Worm (Caenorhabditis elegans): ENCODE data around the gene T08G3.13.

Gene T08G3.13

ce11 chrV:16405366-16405765 is 42.5 kb upstream of the T08G3.13 start:
- TF ChIP-seq aly-2 (tag; optimal IDR thresholded peaks at IDR 0.05): no peak
- TF ChIP-seq sma-3 (GFP tag; optimal IDR thresholded peaks at IDR 0.05): no peak
- no peak for TF ChIP-seq unc-55 (GFP tag; optimal IDR thresholded peaks at IDR 0.05)
- TF ChIP-seq lin-11 (tag; optimal IDR thresholded peaks at IDR 0.05): no peak
- TF ChIP-seq nhr-21 (tag; optimal IDR thresholded peaks at IDR 0.05): no peak
- no peak for TF ChIP-seq nhr-23 (tag; optimal IDR thresholded peaks at IDR 0.05)
- TF ChIP-seq elt-3 (tag; optimal IDR thresholded peaks at IDR 0.05): no peak
- no peak for TF ChIP-seq lin-39 (tag; optimal IDR thresholded peaks at IDR 0.05)
- TF ChIP-seq ztf-11 (tag; optimal IDR thresholded peaks at IDR 0.05): no peak
- no peak for TF ChIP-seq C34F6.9 (tag; optimal IDR thresholded peaks at IDR 0.05)
- TF ChIP-seq crh-2 (tag; optimal IDR thresholded peaks at IDR 0.05): no peak
- no peak for TF ChIP-seq nhr-12 (tag; optimal IDR thresholded peaks at IDR 0.05)

DNA sequence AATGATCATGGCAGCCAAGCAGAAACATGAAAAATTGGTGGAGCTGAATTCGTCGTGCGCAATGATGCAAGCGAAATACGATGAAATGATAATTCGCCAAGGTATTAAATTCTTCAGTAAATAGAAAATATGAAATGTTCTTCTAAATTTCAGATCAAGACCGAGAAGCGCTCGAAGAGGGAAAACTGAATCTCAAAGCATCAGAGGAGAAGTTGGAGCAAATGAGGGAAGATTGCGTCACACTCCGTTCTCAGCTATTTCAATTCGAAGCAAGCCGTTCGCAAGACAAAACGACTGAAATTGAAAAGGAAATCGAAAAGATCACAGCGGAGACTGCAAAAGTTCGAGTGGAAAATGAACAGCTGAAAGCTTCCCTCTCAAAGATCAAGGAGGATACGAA is 41.5 kb upstream of the T08G3.13 start:
- TF ChIP-seq ztf-11 (tag; optimal IDR thresholded peaks at IDR 0.05): no peak
- TF ChIP-seq nhr-23 (tag; optimal IDR thresholded peaks at IDR 0.05): no peak
- TF ChIP-seq elt-3 (tag; optimal IDR thresholded peaks at IDR 0.05): no peak
- TF ChIP-seq F13H6.1 (tag; optimal IDR thresholded peaks at IDR 0.05): no peak
- no peak for TF ChIP-seq alr-1 (tag; optimal IDR thresholded peaks at IDR 0.05)
- no peak for TF ChIP-seq ztf-1 (GFP tag; conservative IDR thresholded peaks at IDR 0.05)
- TF ChIP-seq nhr-11 (tag; optimal IDR thresholded peaks at IDR 0.05): no peak
- TF ChIP-seq Y55F3AM.14 (GFP tag; optimal IDR thresholded peaks at IDR 0.05): no peak
- no peak for TF ChIP-seq ztf-4 (tag; optimal IDR thresholded peaks at IDR 0.05)
- TF ChIP-seq blmp-1 (tag; optimal IDR thresholded peaks at IDR 0.05; ENCODE audit: insufficient read depth): no peak
- TF ChIP-seq lin-11 (tag; optimal IDR thresholded peaks at IDR 0.05): no peak
- no peak for TF ChIP-seq egl-27 (tag; optimal IDR thresholded peaks at IDR 0.05)
- no peak for TF ChIP-seq nhr-25 (tag; optimal IDR thresholded peaks at IDR 0.05)
- TF ChIP-seq mdl-1 (tag; optimal IDR thresholded peaks at IDR 0.05): no peak
- TF ChIP-seq nhr-10 (tag; optimal IDR thresholded peaks at IDR 0.05): no peak
- no peak for TF ChIP-seq nhr-77 (tag; optimal IDR thresholded peaks at IDR 0.05)
- no peak for TF ChIP-seq aly-2 (tag; optimal IDR thresholded peaks at IDR 0.05)

DNA sequence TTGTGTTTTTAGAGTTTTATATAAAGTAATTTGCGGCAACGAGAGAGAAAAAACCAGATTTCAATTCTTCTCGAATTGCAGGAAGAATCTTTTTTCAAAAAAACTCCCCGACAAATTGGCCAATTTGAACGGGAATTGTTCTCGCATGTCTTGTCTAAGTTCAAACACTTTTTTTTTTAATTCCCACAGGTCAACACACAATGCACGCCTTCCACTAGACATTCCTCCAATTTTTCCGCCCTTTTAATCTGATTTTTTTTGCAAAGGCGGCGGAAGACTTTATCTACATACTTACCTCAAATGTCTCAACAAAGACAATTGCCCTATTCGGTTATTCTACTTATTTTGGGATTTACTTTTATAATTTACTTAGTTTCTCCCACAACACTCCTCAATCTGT is 40.2 kb upstream of the T08G3.13 start, which contains the start of gene F26D2.3:
Gene F26D2.3, plus strand, starts transcription at position 301 of the 400 bp plus-strand sequence.
- TF ChIP-seq C34F6.9 (tag; optimal IDR thresholded peaks at IDR 0.05) (no peak), fos-1 (tag; optimal IDR thresholded peaks at IDR 0.05) (no peak), nhr-6 (tag; optimal IDR thresholded peaks at IDR 0.05) (no peak), skn-1 (tag; optimal IDR thresholded peaks at IDR 0.05) (no peak), alr-1 (tag; optimal IDR thresholded peaks at IDR 0.05) (no peak), nhr-23 (tag; optimal IDR thresholded peaks at IDR 0.05) (no peak), nhr-11 (tag; optimal IDR thresholded peaks at IDR 0.05) (no peak), ztf-11 (tag; optimal IDR thresholded peaks at IDR 0.05) (no peak), gmeb-1 (tag; optimal IDR thresholded peaks at IDR 0.05) (no peak), ZK546.5 (tag; optimal IDR thresholded peaks at IDR 0.05) (no peak), elt-1 (tag; optimal IDR thresholded peaks at IDR 0.05) (no peak), peb-1 (tag; optimal IDR thresholded peaks at IDR 0.05) (no peak), nhr-21 (tag; optimal IDR thresholded peaks at IDR 0.05) (no peak), ceh-16 (tag; optimal IDR thresholded peaks at IDR 0.05) (no peak), ama-1 (optimal IDR thresholded peaks at IDR 0.05) (no peak), nhr-25 (tag; optimal IDR thresholded peaks at IDR 0.05) (no peak), nhr-10 (tag; optimal IDR thresholded peaks at IDR 0.05) (no peak)

ce11 chrV:16410521-16410920 is 37.3 kb upstream of the T08G3.13 start, which contains the start of gene srh-145:
Gene srh-145 (plus strand): TSS chrV:16410713.
- TF ChIP-seq ztf-4 (tag; optimal IDR thresholded peaks at IDR 0.05): no peak

DNA sequence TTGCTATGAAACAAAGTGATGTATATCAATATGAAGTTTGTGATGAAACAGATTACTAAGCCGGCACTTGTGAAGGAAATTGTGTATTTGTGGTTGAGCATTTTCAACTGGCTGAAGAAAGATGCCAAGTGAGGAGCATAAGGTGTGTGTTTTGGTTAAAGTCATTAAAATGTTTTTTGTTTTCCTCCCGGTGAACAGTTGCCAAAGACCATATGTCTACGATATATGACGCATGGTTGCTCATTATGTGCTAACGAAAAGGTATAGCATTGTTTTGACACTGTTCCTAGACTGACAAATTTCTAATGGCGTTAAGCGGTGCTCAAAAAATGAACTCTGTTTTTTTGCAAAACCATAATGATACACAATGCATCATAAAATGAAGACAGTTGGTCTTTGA is 30.8 kb upstream of the T08G3.13 start, which contains the start of gene str-55:
Gene str-55, minus strand, starts transcription at position 101 of the 400 bp plus-strand sequence.
- no peak for TF ChIP-seq ceh-16 (tag; optimal IDR thresholded peaks at IDR 0.05)
- no peak for TF ChIP-seq lsy-2 (tag; optimal IDR thresholded peaks at IDR 0.05)
- no peak for TF ChIP-seq ztf-4 (tag; optimal IDR thresholded peaks at IDR 0.05)
- TF ChIP-seq elt-1 (tag; optimal IDR thresholded peaks at IDR 0.05): no peak
- no peak for TF ChIP-seq egl-27 (tag; optimal IDR thresholded peaks at IDR 0.05)
- no peak for TF ChIP-seq gmeb-1 (tag; optimal IDR thresholded peaks at IDR 0.05)
- no peak for TF ChIP-seq alr-1 (tag; optimal IDR thresholded peaks at IDR 0.05)
- no peak for TF ChIP-seq Y55F3AM.14 (GFP tag; optimal IDR thresholded peaks at IDR 0.05)
- TF ChIP-seq nhr-12 (tag; optimal IDR thresholded peaks at IDR 0.05): no peak
